Worm (Caenorhabditis elegans): ENCODE data around the gene K10B2.4.

DNA sequence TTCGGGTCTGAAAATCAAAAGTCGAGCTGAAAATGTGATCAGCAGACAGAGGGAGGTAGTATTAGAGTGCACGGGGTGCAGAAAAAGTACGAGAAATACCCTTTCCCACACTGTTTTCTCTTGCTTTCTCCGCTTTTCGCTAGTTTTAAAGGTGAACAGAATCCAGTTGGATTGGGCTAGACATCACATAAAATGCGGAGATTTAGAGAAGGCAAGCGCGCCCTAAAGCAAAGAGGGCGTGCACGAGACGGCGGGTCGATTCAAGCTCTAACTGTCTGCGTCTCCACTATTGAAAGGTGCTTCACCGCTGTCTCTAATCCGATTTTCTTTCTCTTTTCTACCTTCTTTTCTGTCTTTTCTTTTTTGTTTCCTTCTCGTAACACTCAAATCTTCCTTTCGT lies 9.4 kb upstream of the K10B2.4 start:
- TF ChIP-seq F49E8.2 (tag; optimal IDR thresholded peaks at IDR 0.05; ENCODE audit: insufficient read depth): peak; percentile 89
- TF ChIP-seq ceh-100 (GFP tag; IDR thresholded peaks at IDR 0.05): peak; percentile 66
- TF ChIP-seq C06A6.2 (GFP tag; conservative IDR thresholded peaks at IDR 0.05): 0 out of 2 replicates have a peak, but pooled peaks have one; percentile 18
- no peak for TF ChIP-seq pha-4 (tag; optimal IDR thresholded peaks at IDR 0.05)
- TF ChIP-seq nfya-1 (tag; optimal IDR thresholded peaks at IDR 0.05; ENCODE audit: borderline replicate concordance, insufficient read depth): no peak
- TF ChIP-seq nhr-179 (tag; optimal IDR thresholded peaks at IDR 0.05): no peak
- TF ChIP-seq ztf-26 (tag; optimal IDR thresholded peaks at IDR 0.05): peak; percentile 20
- TF ChIP-seq C17E4.6 (GFP tag; IDR thresholded peaks at IDR 0.05): no peak
- TF ChIP-seq nhr-90 (tag; optimal IDR thresholded peaks at IDR 0.05): no peak
- TF ChIP-seq F57C9.4 (tag; optimal IDR thresholded peaks at IDR 0.05): no peak
- peak; percentile 72 for TF ChIP-seq lin-40 (tag; optimal IDR thresholded peaks at IDR 0.05)
- peak; percentile 73 for TF ChIP-seq snpc-3.4 (tag; optimal IDR thresholded peaks at IDR 0.05)
- TF ChIP-seq repo-1 (tag; optimal IDR thresholded peaks at IDR 0.05): no peak
- peak; percentile 57 for TF ChIP-seq efl-1 (GFP tag; optimal IDR thresholded peaks at IDR 0.05)
